Fruit fly (Drosophila melanogaster): ENCODE measurements around the gene kek5.

Gene kek5

DNA sequence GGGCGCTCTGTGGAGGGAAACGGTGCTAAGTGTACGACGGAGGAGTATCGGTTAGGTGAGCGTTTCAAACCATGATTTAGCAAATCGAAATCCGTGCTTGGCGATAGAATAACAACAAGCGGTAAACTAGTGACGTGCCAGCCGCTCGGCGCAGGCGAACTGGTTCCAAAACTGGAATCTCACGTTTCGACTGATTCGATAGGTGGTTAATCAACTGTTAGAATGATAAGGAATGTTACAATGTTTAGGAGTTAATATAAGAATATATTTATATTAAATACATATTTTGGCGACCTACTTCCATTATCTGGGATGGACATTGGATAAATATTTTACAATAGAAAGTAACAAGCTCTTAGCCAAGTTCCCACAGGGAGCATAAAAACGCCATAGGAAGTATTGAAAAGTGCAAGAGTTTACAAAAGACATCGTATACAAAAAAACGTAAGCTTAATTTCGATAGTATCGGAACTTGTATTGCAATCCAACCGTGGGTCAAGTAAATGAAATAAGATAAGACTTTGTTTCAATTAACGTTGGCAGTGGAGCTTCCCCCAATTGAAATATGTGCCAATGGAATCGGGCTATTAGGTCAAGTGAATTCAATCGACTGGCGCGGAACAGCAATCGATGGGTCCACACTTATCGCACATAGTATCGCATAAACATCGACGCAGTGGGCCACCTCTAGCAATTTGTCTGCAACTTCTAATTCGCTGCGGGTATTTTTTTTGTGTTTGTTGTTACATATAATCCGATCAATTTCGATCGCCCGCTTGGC lies 142.0 kb downstream of the kek5 start, which contains the start of the genes ksh, CG14200 and Pfrx (continued):
- TF ChIP-seq Pdp1 (GFP tag; optimal IDR thresholded peaks at IDR 0.05) (peak in 1 of 2 experiments; percentile 30), CG17802 (tag; optimal IDR thresholded peaks at IDR 0.05) (peak; percentile 63), GATAe (GFP tag; conservative IDR thresholded peaks at IDR 0.05) (no peak), CG8944 (GFP tag; optimal IDR thresholded peaks at IDR 0.05) (peak; percentile 25), NfI (GFP tag; optimal IDR thresholded peaks at IDR 0.05) (peak; percentile 21), az2 (GFP tag; optimal IDR thresholded peaks at IDR 0.05) (no peak), CG17186 (GFP tag; optimal IDR thresholded peaks at IDR 0.05) (peak; percentile 84), gsb-n (tag; optimal IDR thresholded peaks at IDR 0.05) (peak; percentile 39), wek (GFP tag; optimal IDR thresholded peaks at IDR 0.05) (no peak), zfh2 (GFP tag; optimal IDR thresholded peaks at IDR 0.05) (peak; percentile 50), CG7357 (GFP tag; IDR thresholded peaks at IDR 0.05) (peak; percentile 96), CG7963 (GFP tag; IDR thresholded peaks at IDR 0.05; ENCODE audit: partially characterized antibody) (peak; percentile 94), NFAT (GFP tag; IDR thresholded peaks at IDR 0.05) (peak; percentile 55; the same call in 1 of the 2 replicates), Bteb2 (GFP tag; optimal IDR thresholded peaks at IDR 0.05) (no peak), fd3F (GFP tag; optimal IDR thresholded peaks at IDR 0.05) (no peak), Atf3 (GFP tag; optimal IDR thresholded peaks at IDR 0.05) (no peak), Dp (GFP tag; optimal IDR thresholded peaks at IDR 0.05) (peak; percentile 48), CG8765 (GFP tag; IDR thresholded peaks at IDR 0.05) (no peak), ato (GFP tag; IDR thresholded peaks at IDR 0.05; ENCODE audit: partially characterized antibody) (peak; percentile 80), wdn (GFP tag; IDR thresholded peaks at IDR 0.05) (no peak), CG3065 (GFP tag; optimal IDR thresholded peaks at IDR 0.05) (no peak), zf30C (GFP tag; optimal IDR thresholded peaks at IDR 0.05) (no peak), dpn (GFP tag; optimal IDR thresholded peaks at IDR 0.05) (peak in 1 of 2 experiments; percentile 33), Ets65A (GFP tag) (peak; percentile 30), Dbx (GFP tag; IDR thresholded peaks at IDR 0.05) (peak; percentile 50; the same call in 1 of the 3 replicates), CG30020 (tag; optimal IDR thresholded peaks at IDR 0.05) (peak; percentile 82), slbo (GFP tag; IDR thresholded peaks at IDR 0.05) (peak; percentile 66), Gug (GFP tag; IDR thresholded peaks at IDR 0.05) (peak; percentile 12; the same call in 1 of the 4 replicates), jigr1 (GFP tag; IDR thresholded peaks at IDR 0.05) (no peak), H2.0 (GFP tag; IDR thresholded peaks at IDR 0.05) (no peak)

- TF ChIP-seq sob (GFP tag; IDR thresholded peaks at IDR 0.05) (peak; percentile 55), CG34376 (GFP tag; optimal IDR thresholded peaks at IDR 0.05) (peak; percentile 20), gro (GFP tag; optimal IDR thresholded peaks at IDR 0.05) (peak; percentile 51), CG1602 (GFP tag; optimal IDR thresholded peaks at IDR 0.05) (peak; percentile 19), esg (GFP tag; conservative IDR thresholded peaks at IDR 0.05) (peak; percentile 63), CG10565 (GFP tag; optimal IDR thresholded peaks at IDR 0.05) (no peak), CG31365 (tag; optimal IDR thresholded peaks at IDR 0.05) (peak; percentile 48), CG2875 (GFP tag; optimal IDR thresholded peaks at IDR 0.05) (no peak), lmd (GFP tag; IDR thresholded peaks at IDR 0.05) (peak; percentile 68), lola (GFP tag; optimal IDR thresholded peaks at IDR 0.05) (peak in 1 of 3 experiments; percentile 37), Dbx (GFP tag; IDR thresholded peaks at IDR 0.05) (peak; percentile 43; the same call in 1 of the 3 replicates), D19A (tag; optimal IDR thresholded peaks at IDR 0.05) (peak; percentile 30), Hmx (GFP tag; optimal IDR thresholded peaks at IDR 0.05) (no peak), h (optimal IDR thresholded peaks at IDR 0.05) (no peak), sisA (GFP tag; IDR thresholded peaks at IDR 0.05) (peak; percentile 60), Mrtf (GFP tag; IDR thresholded peaks at IDR 0.05) (peak; percentile 59), bab2 (GFP tag; optimal IDR thresholded peaks at IDR 0.05) (peak; percentile 30), lbe (GFP tag; optimal IDR thresholded peaks at IDR 0.05) (no peak), CG4730 (GFP tag; IDR thresholded peaks at IDR 0.05) (0 out of 2 replicates have a peak, but pooled peaks have one; percentile 20)
These were observed 142.9 kb downstream of the kek5 start for dm6 chrX:19495611-19496583.

All from whole organism, embryonic.